Worm (Caenorhabditis elegans) whole organism, L3 larva: ENCODE data around the gene tat-6.

Experiments
- ZK546.5 ChIP-seq: sonication (generic microtip); optimal IDR thresholded peaks from 2 replicates; lab custom pipeline; 2017; ENCODE audit warnings: missing biosample characterization, missing genetic modification characterization
- aly-2 ChIP-seq: fragments of 150-350 bp; optimal IDR thresholded peaks from 2 replicates; lab custom pipeline; 2014; ENCODE audit warnings: missing biosample characterization, missing genetic modification characterization
- ceh-28 ChIP-seq: fragments of 150-350 bp; optimal IDR thresholded peaks from 2 replicates; lab custom pipeline; 2014; ENCODE audit warnings: missing biosample characterization, missing genetic modification reagents, missing genetic modification characterization
- ceh-82 ChIP-seq: fragments of 150-350 bp; optimal IDR thresholded peaks from 2 replicates; lab custom pipeline; 2014; ENCODE audit warnings: missing biosample characterization, missing genetic modification characterization
- ceh-9 ChIP-seq: sonication (generic microtip); optimal IDR thresholded peaks from 2 replicates; lab custom pipeline; 2018; ENCODE audit warnings: missing biosample characterization, missing genetic modification characterization
- daf-12 ChIP-seq: fragments of 150-350 bp; optimal IDR thresholded peaks from 2 replicates; lab custom pipeline; 2014; ENCODE audit warnings: missing biosample characterization, missing genetic modification reagents, missing genetic modification characterization
- egl-27 ChIP-seq: sonication (generic microtip); optimal IDR thresholded peaks from 4 replicates; lab custom pipeline; 2017; ENCODE audit warnings: missing biosample characterization, missing genetic modification reagents, missing genetic modification characterization
- egl-5 ChIP-seq: fragments of 150-350 bp; optimal IDR thresholded peaks from 2 replicates; lab custom pipeline; 2017; ENCODE audit warnings: missing biosample characterization, missing genetic modification reagents, missing genetic modification characterization, inconsistent platforms
- elt-1 ChIP-seq: fragments of 150-350 bp; optimal IDR thresholded peaks from 2 replicates; lab custom pipeline; 2014; ENCODE audit warnings: missing biosample characterization, missing genetic modification characterization
- elt-2 ChIP-seq: sonication (generic microtip); optimal IDR thresholded peaks from 2 replicates; lab custom pipeline; 2016; ENCODE audit warnings: missing genetic modification reagents, mild to moderate bottlenecking, missing genetic modification characterization, missing compliant biosample characterization
- elt-3 ChIP-seq, 3 experiments: fragments of 150-350 bp in 1 of 3; sonication (generic microtip) in 2 of 3; optimal IDR thresholded peaks; 2 replicates in 2 of 3; 4 replicates in 1 of 3; lab custom pipeline; 2014 to 2017; ENCODE audit warnings: missing biosample characterization in 3 of 3, missing genetic modification characterization in 3 of 3
- eor-1 ChIP-seq, 2 experiments: fragments of 150-350 bp; optimal IDR thresholded peaks; 2 replicates each; lab custom pipeline; 2014 to 2018; ENCODE audit warnings: missing biosample characterization in 2 of 2, missing genetic modification characterization in 2 of 2
- fkh-10 ChIP-seq: sonication (generic microtip); optimal IDR thresholded peaks from 2 replicates; lab custom pipeline; 2017; ENCODE audit warnings: missing biosample characterization, missing genetic modification reagents, missing genetic modification characterization
- fkh-2 ChIP-seq: fragments of 150-350 bp; optimal IDR thresholded peaks from 2 replicates; lab custom pipeline; 2014; ENCODE audit warnings: missing biosample characterization, missing genetic modification reagents, missing genetic modification characterization
- fos-1 ChIP-seq: fragments of 150-350 bp; optimal IDR thresholded peaks from 2 replicates; lab custom pipeline; 2014; ENCODE audit warnings: missing biosample characterization, missing genetic modification characterization
- jun-1 ChIP-seq: fragments of 150-350 bp; optimal IDR thresholded peaks from 2 replicates; lab custom pipeline; 2014; ENCODE audit warnings: missing biosample characterization, missing genetic modification reagents, missing genetic modification characterization
- lin-15B ChIP-seq: fragments of 150-350 bp; optimal IDR thresholded peaks from 2 replicates; lab custom pipeline; 2014; ENCODE audit warnings: missing biosample characterization, missing genetic modification characterization
- lin-39 ChIP-seq: fragments of 150-350 bp; optimal IDR thresholded peaks from 2 replicates; lab custom pipeline; 2018; ENCODE audit warnings: missing biosample characterization, missing genetic modification reagents, missing genetic modification characterization
- lsy-12 ChIP-seq: sonication (generic microtip); optimal IDR thresholded peaks from 2 replicates; lab custom pipeline; 2016; ENCODE audit warnings: mild to moderate bottlenecking, missing genetic modification characterization, missing compliant biosample characterization
- nfya-1 ChIP-seq: sonication (generic microtip); optimal IDR thresholded peaks from 2 replicates; lab custom pipeline; 2017; ENCODE audit warnings: missing genetic modification characterization, mild to moderate bottlenecking, missing compliant biosample characterization, antibody characterized with exemption, moderate library complexity; ENCODE audit not compliant: insufficient read depth
- nhr-11 ChIP-seq: fragments of 150-350 bp; optimal IDR thresholded peaks from 2 replicates; lab custom pipeline; 2014; ENCODE audit warnings: missing biosample characterization, missing genetic modification characterization
- nhr-28 ChIP-seq: fragments of 150-350 bp; optimal IDR thresholded peaks from 2 replicates; lab custom pipeline; 2014; ENCODE audit warnings: missing biosample characterization, missing genetic modification characterization
- nhr-43 ChIP-seq: sonication (generic microtip); optimal IDR thresholded peaks from 2 replicates; lab custom pipeline; 2016; ENCODE audit warnings: mild to moderate bottlenecking, missing genetic modification characterization, missing compliant biosample characterization; ENCODE audit not compliant: poor library complexity, severe bottlenecking
- nhr-67 ChIP-seq: fragments of 150-350 bp; optimal IDR thresholded peaks from 2 replicates; lab custom pipeline; 2014; ENCODE audit warnings: missing biosample characterization, missing genetic modification characterization
- nhr-77 ChIP-seq: fragments of 150-350 bp; optimal IDR thresholded peaks from 2 replicates; lab custom pipeline; 2014; ENCODE audit warnings: missing biosample characterization, missing genetic modification characterization
- pha-4 ChIP-seq: fragments of 150-350 bp; optimal IDR thresholded peaks from 2 replicates; lab custom pipeline; 2014; ENCODE audit warnings: missing biosample characterization, missing genetic modification reagents, missing genetic modification characterization
- pqm-1 ChIP-seq: fragments of 150-350 bp; optimal IDR thresholded peaks from 2 replicates; lab custom pipeline; 2017; ENCODE audit warnings: missing biosample characterization, missing genetic modification characterization, inconsistent platforms
- skn-1 ChIP-seq: fragments of 150-350 bp; optimal IDR thresholded peaks from 2 replicates; lab custom pipeline; 2014; ENCODE audit warnings: missing biosample characterization, missing genetic modification characterization
- tbx-2 ChIP-seq: sonication (generic microtip); optimal IDR thresholded peaks from 2 replicates; lab custom pipeline; 2016; ENCODE audit warnings: mild to moderate bottlenecking, missing genetic modification characterization, missing compliant biosample characterization
- zag-1 ChIP-seq: fragments of 150-350 bp; optimal IDR thresholded peaks from 2 replicates; lab custom pipeline; 2014; ENCODE audit warnings: missing biosample characterization, missing genetic modification characterization
- ztf-11 ChIP-seq: fragments of 150-350 bp; optimal IDR thresholded peaks from 2 replicates; lab custom pipeline; 2014; ENCODE audit warnings: missing biosample characterization, missing genetic modification characterization
- ztf-4 ChIP-seq: fragments of 150-350 bp; optimal IDR thresholded peaks from 2 replicates; lab custom pipeline; 2014; ENCODE audit warnings: missing biosample characterization, missing genetic modification characterization

The tat-6 gene

ce11 chrV:3128803-3129202, at the start of gene tat-6:
Gene tat-6 (plus strand): TSS chrV:3129103.
- TF ChIP-seq aly-2 (tag; lab: Kevin White, UChicago) (no peak), nhr-67 (tag; lab: Kevin White, UChicago) (no peak)
- TF ChIP-seq, all 47 proteins: peak for 0

DNA sequence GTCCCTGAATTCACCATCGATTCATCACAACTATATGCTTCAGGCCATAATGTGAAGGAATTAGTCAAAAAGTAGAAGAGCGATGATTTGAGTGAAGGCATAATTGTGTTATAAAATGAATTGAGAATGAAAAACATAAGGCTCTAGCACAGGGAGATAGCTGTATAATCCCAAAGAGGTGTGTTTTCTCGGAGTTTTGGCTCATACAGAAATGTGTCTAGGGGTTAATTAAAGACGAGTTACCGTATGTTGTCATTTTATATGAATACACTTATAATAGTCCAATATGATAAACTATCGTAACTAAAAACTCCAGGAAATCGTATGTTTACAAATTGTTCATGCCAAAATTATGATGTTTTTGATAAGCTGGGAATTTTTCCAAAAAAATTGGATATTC, 48.1 kb upstream of the tat-6 start, which contains the start of gene srt-5:
Gene srt-5, minus strand, starts transcription at position 101 of the 400 bp plus-strand sequence.
- TF ChIP-seq lin-15B (tag; lab: Kevin White, UChicago) = no peak

ce11 chrV:3081471-3081870, 47.4 kb upstream of the tat-6 start, which contains the start of gene srt-7:
Gene srt-7 (plus strand): TSS chrV:3081771.
- TF ChIP-seq elt-2 (no peak), daf-12 (no peak), lin-39 (no peak), tbx-2 (tag; lab: Kevin White, UChicago) (no peak), nhr-67 (tag; lab: Kevin White, UChicago) (no peak), nhr-11 (tag; lab: Kevin White, UChicago) (no peak), skn-1 (no peak), ceh-9 (tag; lab: Kevin White, UChicago) (no peak), elt-3 (tag; optimal IDR thresholded peaks at IDR 0.05; lab: Kevin White, UChicago) (no peak), zag-1 (tag; lab: Kevin White, UChicago) (no peak), egl-5 (tag; lab: Kevin White, UChicago) (no peak), nhr-77 (no peak), fkh-10 (GFP tag; lab: Kevin White, UChicago) (no peak), ZK546.5 (no peak), elt-1 (no peak), ceh-28 (tag; lab: Kevin White, UChicago) (no peak), ztf-11 (tag; lab: Kevin White, UChicago) (no peak), ztf-4 (no peak), eor-1 (tag; optimal IDR thresholded peaks at IDR 0.05; lab: Kevin White, UChicago) (no peak)

- TF ChIP-seq nhr-67 (tag; lab: Kevin White, UChicago) (no peak), zag-1 (tag; lab: Kevin White, UChicago) (no peak), elt-2 (no peak), egl-5 (tag; lab: Kevin White, UChicago) (no peak), elt-1 (no peak), nhr-43 (no peak), fos-1 (tag; lab: Kevin White, UChicago) (no peak), ceh-28 (tag; lab: Kevin White, UChicago) (no peak), skn-1 (no peak), nhr-28 (tag; lab: Kevin White, UChicago) (no peak), jun-1 (no peak)
Observed at ce11 chrV:3086260-3086659, 42.6 kb upstream of the tat-6 start, which contains the start of gene srt-8. Gene srt-8 (plus strand): TSS chrV:3086560.

DNA sequence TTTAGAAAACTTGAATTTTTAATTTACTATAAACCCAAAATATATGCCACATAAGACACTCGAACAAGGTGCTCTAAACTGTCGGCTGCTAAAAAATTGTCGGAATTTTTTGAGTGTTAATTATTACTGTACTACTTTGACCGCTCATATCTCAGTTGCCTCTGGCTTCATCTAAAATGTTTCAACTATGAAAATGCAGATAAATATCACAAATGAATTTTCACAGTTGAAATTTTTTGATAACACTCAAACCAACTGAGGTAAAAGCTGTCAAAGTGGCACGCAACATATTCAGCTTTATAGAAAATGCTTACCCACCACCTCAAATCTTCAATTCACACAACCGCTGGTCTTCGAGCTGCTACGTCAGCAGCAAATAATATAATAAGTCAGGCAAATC, 40.1 kb upstream of the tat-6 start, which contains the start of gene acs-21:
Gene acs-21, plus strand, starts transcription at position 301 of the 400 bp plus-strand sequence.
- TF ChIP-seq pha-4 (tag; lab: Kevin White, UChicago) = no peak

ce11 chrV:3094351-3094750, 34.6 kb upstream of the tat-6 start, which contains the start of gene cyp-33C9:
Gene cyp-33C9 (minus strand): TSS chrV:3094561.
- TF ChIP-seq elt-1 (no peak), pha-4 (tag; lab: Kevin White, UChicago) (peak; percentile 59), elt-2 (peak; percentile 20), pqm-1 (tag; lab: Kevin White, UChicago) (no peak)
- TF ChIP-seq, all 47 proteins: peak for 2

- no peak for TF ChIP-seq nfya-1 (tag; lab: Kevin White, UChicago)
- no peak for TF ChIP-seq tbx-2 (tag; lab: Kevin White, UChicago)
- no peak for TF ChIP-seq egl-27 (tag; lab: Kevin White, UChicago)
- TF ChIP-seq fkh-2 = no peak
- no peak for TF ChIP-seq eor-1 (tag; optimal IDR thresholded peaks at IDR 0.05; lab: Kevin White, UChicago)
- no peak for TF ChIP-seq lsy-12 (tag; lab: Kevin White, UChicago)
- TF ChIP-seq ceh-82 (tag; lab: Kevin White, UChicago) = no peak
- no peak for TF ChIP-seq jun-1
- TF ChIP-seq pha-4 (tag; lab: Kevin White, UChicago) = no peak
- TF ChIP-seq, all 47 proteins: peak for 0
Observed at ce11 chrV:3100527-3100926, 28.4 kb upstream of the tat-6 start.
